Worm (Caenorhabditis elegans) whole organism, early embryonic: Measurements from ENCODE around the gene R04D3.4.

ENCODE experiments used
- B0310.2 ChIP-seq: sonication (generic microtip); optimal IDR thresholded peaks from 2 replicates; lab custom pipeline; 2016; ENCODE audit warnings: mild to moderate bottlenecking, missing genetic modification characterization, missing compliant biosample characterization
- F13C5.2 ChIP-seq: sonication (generic microtip); optimal IDR thresholded peaks from 2 replicates; lab custom pipeline; 2017; ENCODE audit warnings: mild to moderate bottlenecking, missing genetic modification characterization, inconsistent platforms, missing compliant biosample characterization
- aly-1 ChIP-seq: sonication (generic microtip); optimal IDR thresholded peaks from 2 replicates; lab custom pipeline; 2016; ENCODE audit warnings: missing genetic modification characterization, missing compliant biosample characterization
- ama-1 ChIP-seq: fragments of 150-350 bp; optimal IDR thresholded peaks from 2 replicates; lab custom pipeline; 2014
- ceh-13 ChIP-seq: fragments of 200-800 bp; sonication (Bioruptor generic); optimal IDR thresholded peaks from 2 replicates; lab custom pipeline; 2018; ENCODE audit warnings: mild to moderate bottlenecking, missing genetic modification characterization, missing compliant biosample characterization
- ceh-36 ChIP-seq: sonication (generic microtip); optimal IDR thresholded peaks from 2 replicates; lab custom pipeline; 2016; ENCODE audit warnings: missing genetic modification characterization, inconsistent platforms, missing compliant biosample characterization
- ets-7 ChIP-seq: sonication (generic microtip); optimal IDR thresholded peaks from 2 replicates; lab custom pipeline; 2016; ENCODE audit warnings: missing genotype, missing genetic modification characterization, missing compliant biosample characterization
- flt-1 ChIP-seq: fragments of 200-800 bp; sonication (Bioruptor generic); IDR thresholded peaks from 2 replicates; pipeline ENCODE4 v1.3.6; 2022; ENCODE audit warnings: missing genetic modification characterization, missing compliant biosample characterization
- hmbx-1 ChIP-seq: sonication (generic microtip); optimal IDR thresholded peaks from 2 replicates; lab custom pipeline; 2016; ENCODE audit warnings: mild to moderate bottlenecking, missing genetic modification characterization, missing compliant biosample characterization
- hmg-4 ChIP-seq: fragments of 200-800 bp; sonication (Bioruptor generic); optimal IDR thresholded peaks from 2 replicates; lab custom pipeline; 2018; ENCODE audit warnings: mild to moderate bottlenecking, missing genetic modification characterization, missing compliant biosample characterization
- hnd-1 ChIP-seq: sonication (generic microtip); optimal IDR thresholded peaks from 2 replicates; lab custom pipeline; 2016; ENCODE audit warnings: missing genetic modification characterization, missing compliant biosample characterization
- pes-1 ChIP-seq: fragments of 200-800 bp; sonication (Bioruptor generic); IDR thresholded peaks from 2 replicates; pipeline ENCODE4 v1.3.6; 2022; ENCODE audit warnings: missing genetic modification reagents, missing genetic modification characterization, missing compliant biosample characterization
- scrt-1 ChIP-seq: fragments of 200-800 bp; sonication (Bioruptor generic); IDR thresholded peaks from 2 replicates; pipeline ENCODE4 v1.3.6; 2022; ENCODE audit warnings: missing genetic modification characterization, missing compliant biosample characterization
- sea-1 ChIP-seq: fragments of 200-800 bp; sonication (Bioruptor generic); conservative IDR thresholded peaks from 2 replicates; pipeline ENCODE4 v1.3.6; 2022; ENCODE audit warnings: missing genetic modification characterization, missing compliant biosample characterization
- tbx-11 ChIP-seq: fragments of 200-800 bp; sonication (Bioruptor generic); IDR thresholded peaks from 2 replicates; pipeline ENCODE4 v1.3.6; 2022; ENCODE audit warnings: missing genetic modification characterization, missing compliant biosample characterization
- tbx-37 ChIP-seq: fragments of 200-800 bp; sonication (Bioruptor generic); conservative IDR thresholded peaks from 2 replicates; pipeline ENCODE4 v1.3.6; 2022; ENCODE audit warnings: missing genetic modification reagents, missing genetic modification characterization, missing compliant biosample characterization
- tra-4 ChIP-seq: sonication (generic microtip); optimal IDR thresholded peaks from 2 replicates; lab custom pipeline; 2017; ENCODE audit warnings: missing genetic modification characterization, missing compliant biosample characterization

The R04D3.4 gene

ce11 chrX:13284091-13284490 is 4.5 kb downstream of the R04D3.4 start, which contains the start of gene cyp-14A4:
Gene cyp-14A4 (minus strand): TSS chrX:13284197.
- TF ChIP-seq flt-1 (GFP tag; lab: Robert Waterston, UW): no peak

- TF ChIP-seq flt-1 (GFP tag; lab: Robert Waterston, UW): no peak
- TF ChIP-seq aly-1 (tag; lab: Kevin White, UChicago): no peak
- no peak for TF ChIP-seq hnd-1 (tag; lab: Kevin White, UChicago)
- no peak for TF ChIP-seq F13C5.2 (tag; lab: Kevin White, UChicago)
- TF ChIP-seq ceh-13 (GFP tag; lab: Kevin White, UChicago): no peak
- no peak for TF ChIP-seq hmg-4 (GFP tag; lab: Kevin White, UChicago)
- no peak for TF ChIP-seq tbx-37 (GFP tag; lab: Robert Waterston, UW)
- TF ChIP-seq hmbx-1: no peak
- TF ChIP-seq ama-1 (lab: Kevin White, UChicago): no peak
- no peak for TF ChIP-seq scrt-1
- no peak for TF ChIP-seq pes-1
- no peak for TF ChIP-seq ceh-36 (tag; lab: Kevin White, UChicago)
- TF ChIP-seq B0310.2 (tag; lab: Kevin White, UChicago): no peak
- TF ChIP-seq tbx-11 (GFP tag; lab: Robert Waterston, UW): no peak
- TF ChIP-seq ets-7 (tag; lab: Kevin White, UChicago): no peak
- no peak for TF ChIP-seq tra-4 (tag; lab: Kevin White, UChicago)
These were observed 5.2 kb downstream of the R04D3.4 start for ce11 chrX:13283462-13283861.

- TF ChIP-seq hnd-1 (tag; lab: Kevin White, UChicago) (no peak), hmbx-1 (no peak), ama-1 (lab: Kevin White, UChicago) (no peak), hmg-4 (GFP tag; lab: Kevin White, UChicago) (no peak), ceh-36 (tag; lab: Kevin White, UChicago) (no peak), tbx-37 (GFP tag; lab: Robert Waterston, UW) (no peak), pes-1 (no peak)
These were observed 9.7 kb downstream of the R04D3.4 start, which contains the start of gene phf-33 for ce11 chrX:13278876-13279275. Gene phf-33 (minus strand): TSS chrX:13278976.

- no peak for TF ChIP-seq pes-1
- no peak for TF ChIP-seq flt-1 (GFP tag; lab: Robert Waterston, UW)
- TF ChIP-seq hmg-4 (GFP tag; lab: Kevin White, UChicago): no peak
- no peak for TF ChIP-seq ceh-13 (GFP tag; lab: Kevin White, UChicago)
- no peak for TF ChIP-seq hmbx-1
- no peak for TF ChIP-seq sea-1
- no peak for TF ChIP-seq B0310.2 (tag; lab: Kevin White, UChicago)
- no peak for TF ChIP-seq tra-4 (tag; lab: Kevin White, UChicago)
- no peak for TF ChIP-seq scrt-1
- no peak for TF ChIP-seq hnd-1 (tag; lab: Kevin White, UChicago)
- TF ChIP-seq ama-1 (lab: Kevin White, UChicago): no peak
- TF ChIP-seq ets-7 (tag; lab: Kevin White, UChicago): no peak
- no peak for TF ChIP-seq tbx-37 (GFP tag; lab: Robert Waterston, UW)
- TF ChIP-seq F13C5.2 (tag; lab: Kevin White, UChicago): no peak
- TF ChIP-seq aly-1 (tag; lab: Kevin White, UChicago): no peak
- no peak for TF ChIP-seq tbx-11 (GFP tag; lab: Robert Waterston, UW)
- TF ChIP-seq ceh-36 (tag; lab: Kevin White, UChicago): no peak
These were observed 14.5 kb downstream of the R04D3.4 start, which contains the start of gene cyp-14A3 for ce11 chrX:13274102-13274501. Gene cyp-14A3 (minus strand): TSS chrX:13274202.

ce11 chrX:13269586-13269985 is 19.0 kb downstream of the R04D3.4 start, which contains the start of gene cyp-14A2:
Gene cyp-14A2 (minus strand): TSS chrX:13269686.
- TF ChIP-seq tbx-11 (GFP tag; lab: Robert Waterston, UW) (no peak), sea-1 (no peak), hnd-1 (tag; lab: Kevin White, UChicago) (no peak), scrt-1 (no peak), tbx-37 (GFP tag; lab: Robert Waterston, UW) (no peak), ama-1 (lab: Kevin White, UChicago) (no peak), pes-1 (no peak), ceh-36 (tag; lab: Kevin White, UChicago) (no peak), hmbx-1 (no peak), B0310.2 (tag; lab: Kevin White, UChicago) (no peak), flt-1 (GFP tag; lab: Robert Waterston, UW) (no peak), F13C5.2 (tag; lab: Kevin White, UChicago) (no peak), tra-4 (tag; lab: Kevin White, UChicago) (no peak), ets-7 (tag; lab: Kevin White, UChicago) (no peak), aly-1 (tag; lab: Kevin White, UChicago) (no peak), ceh-13 (GFP tag; lab: Kevin White, UChicago) (no peak), hmg-4 (GFP tag; lab: Kevin White, UChicago) (no peak)

- TF ChIP-seq flt-1 (GFP tag; lab: Robert Waterston, UW) (no peak), tbx-37 (GFP tag; lab: Robert Waterston, UW) (no peak), ceh-13 (GFP tag; lab: Kevin White, UChicago) (no peak), tbx-11 (GFP tag; lab: Robert Waterston, UW) (no peak), hnd-1 (tag; lab: Kevin White, UChicago) (no peak), scrt-1 (no peak), hmbx-1 (no peak), sea-1 (no peak)
These were observed 21.4 kb downstream of the R04D3.4 start, which contains the start of gene cyp-14A1 for ce11 chrX:13267230-13267629. Gene cyp-14A1 (minus strand): TSS chrX:13267355.

ce11 chrX:13264550-13264949 is 24.1 kb downstream of the R04D3.4 start:
- TF ChIP-seq pes-1 (no peak; the same call in 1 of the 2 replicates), hmg-4 (GFP tag; lab: Kevin White, UChicago) (peak; percentile 82), tra-4 (tag; lab: Kevin White, UChicago) (peak; percentile 22), scrt-1 (peak; percentile 88), sea-1 (peak; percentile 59), ceh-13 (GFP tag; lab: Kevin White, UChicago) (peak; percentile 65), flt-1 (GFP tag; lab: Robert Waterston, UW) (peak; percentile 84), tbx-37 (GFP tag; lab: Robert Waterston, UW) (peak; percentile 88), ama-1 (lab: Kevin White, UChicago) (no peak), ceh-36 (tag; lab: Kevin White, UChicago) (peak; percentile 47), ets-7 (tag; lab: Kevin White, UChicago) (peak; percentile 53), F13C5.2 (tag; lab: Kevin White, UChicago) (peak; percentile 83), aly-1 (tag; lab: Kevin White, UChicago) (peak; percentile 65), tbx-11 (GFP tag; lab: Robert Waterston, UW) (peak; percentile 85), B0310.2 (tag; lab: Kevin White, UChicago) (peak; percentile 64), hnd-1 (tag; lab: Kevin White, UChicago) (peak; percentile 57), hmbx-1 (peak; percentile 46)
